Worm (Caenorhabditis elegans): ENCODE measurements around the gene ram-5.

Gene ram-5

DNA sequence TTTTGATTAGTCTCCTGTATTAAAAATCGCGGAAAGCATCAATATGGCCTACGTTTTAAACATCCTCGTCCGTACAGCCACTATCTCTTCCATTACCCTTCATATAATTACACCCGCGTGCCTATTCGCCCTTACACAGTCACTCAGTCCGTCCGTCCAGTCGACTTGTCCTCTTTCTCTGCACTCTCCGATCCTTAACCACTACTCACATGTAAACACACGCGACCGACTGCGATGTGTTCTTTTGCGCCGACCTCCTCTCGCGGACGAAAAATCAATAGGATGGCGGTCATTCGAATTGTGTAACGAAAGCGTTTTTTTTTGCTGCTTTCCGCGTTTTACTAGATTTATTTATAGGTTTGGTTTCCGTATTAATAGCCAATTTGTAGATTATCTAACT is 52.7 kb downstream of the ram-5 start, which contains the start of gene eor-2 (continued):
- peak; percentile 80 for TF ChIP-seq jun-1 (tag; optimal IDR thresholded peaks at IDR 0.05)
- TF ChIP-seq nhr-11 (tag; optimal IDR thresholded peaks at IDR 0.05): no peak
- no peak for TF ChIP-seq pqm-1 (tag; optimal IDR thresholded peaks at IDR 0.05)
- TF ChIP-seq irx-1 (tag; optimal IDR thresholded peaks at IDR 0.05): peak; percentile 23
- no peak for TF ChIP-seq aly-2 (tag; optimal IDR thresholded peaks at IDR 0.05)
- no peak for TF ChIP-seq sup-37 (GFP tag; optimal IDR thresholded peaks at IDR 0.05)
- TF ChIP-seq tlp-1 (tag; optimal IDR thresholded peaks at IDR 0.05): no peak
- peak; percentile 75 for TF ChIP-seq unc-130 (tag; optimal IDR thresholded peaks at IDR 0.05)
- peak; percentile 10 for TF ChIP-seq lin-13 (GFP tag; optimal IDR thresholded peaks at IDR 0.05)
- peak; percentile 96 for TF ChIP-seq lin-14 (GFP tag; optimal IDR thresholded peaks at IDR 0.05)
- TF ChIP-seq unc-98 (GFP tag; IDR thresholded peaks at IDR 0.05): no peak
- no peak for TF ChIP-seq unc-30 (tag; optimal IDR thresholded peaks at IDR 0.05)
- TF ChIP-seq dsc-1 (tag; optimal IDR thresholded peaks at IDR 0.05): peak; percentile 42
- peak; percentile 59 for TF ChIP-seq nhr-19 (GFP tag; conservative IDR thresholded peaks at IDR 0.05)
- peak; percentile 47 to 81 for TF ChIP-seq lin-35 (GFP tag; optimal IDR thresholded peaks at IDR 0.05)
- peak; percentile 12 for TF ChIP-seq skn-1 (tag; optimal IDR thresholded peaks at IDR 0.05)
- TF ChIP-seq dpl-1 (GFP tag; optimal IDR thresholded peaks at IDR 0.05): peak; percentile 29 to 50 (median 41)
- TF ChIP-seq nhr-90 (tag; optimal IDR thresholded peaks at IDR 0.05; ENCODE audit: poor library complexity): peak; percentile 75
- peak; percentile 69 for TF ChIP-seq snpc-4 (tag; optimal IDR thresholded peaks at IDR 0.05)
- TF ChIP-seq lir-3 (tag; optimal IDR thresholded peaks at IDR 0.05; ENCODE audit: poor library complexity): no peak
- no peak for TF ChIP-seq grh-1 (GFP tag; IDR thresholded peaks at IDR 0.05)
- peak; percentile 90 for TF ChIP-seq nhr-85 (tag)
- TF ChIP-seq swsn-7 (tag; optimal IDR thresholded peaks at IDR 0.05): peak; percentile 68
- peak; percentile 82 for TF ChIP-seq nhr-71 (tag; optimal IDR thresholded peaks at IDR 0.05)
- peak; percentile 5; the same call in 1 of the 2 replicates for TF ChIP-seq isw-1 (GFP tag; IDR thresholded peaks at IDR 0.05)
- TF ChIP-seq hpl-2 (GFP tag; optimal IDR thresholded peaks at IDR 0.05): no peak
- peak; percentile 24 to 49 for TF ChIP-seq efl-1 (optimal IDR thresholded peaks at IDR 0.05)
- peak; percentile 40 to 93 for TF ChIP-seq efl-1 (GFP tag; optimal IDR thresholded peaks at IDR 0.05 in 1 of 2)
- no peak for TF ChIP-seq hlh-4 (tag; optimal IDR thresholded peaks at IDR 0.05)
- TF ChIP-seq fkh-8 (tag; optimal IDR thresholded peaks at IDR 0.05): peak; percentile 13
- peak; percentile 66 for TF ChIP-seq tbx-2 (tag; optimal IDR thresholded peaks at IDR 0.05)
- no peak for TF ChIP-seq sox-4 (tag; optimal IDR thresholded peaks at IDR 0.05)
- no peak for TF ChIP-seq ets-5 (GFP tag; IDR thresholded peaks at IDR 0.05)
- TF ChIP-seq snu-23 (GFP tag; optimal IDR thresholded peaks at IDR 0.05): peak; percentile 83
- no peak for TF ChIP-seq mef-2 (tag; optimal IDR thresholded peaks at IDR 0.05)
- peak in 2 of 3 experiments; percentile 40 to 81 for TF ChIP-seq ceh-82 (tag; optimal IDR thresholded peaks at IDR 0.05)
- no peak for TF ChIP-seq ces-1 (GFP tag; optimal IDR thresholded peaks at IDR 0.05)
- TF ChIP-seq nhr-84 (tag; optimal IDR thresholded peaks at IDR 0.05): no peak
- TF ChIP-seq ceh-88 (GFP tag; IDR thresholded peaks at IDR 0.05): no peak
- TF ChIP-seq blmp-1 (tag; optimal IDR thresholded peaks at IDR 0.05): peak; percentile 78
- TF ChIP-seq lin-15B (tag; optimal IDR thresholded peaks at IDR 0.05): peak; percentile 4
- no peak for TF ChIP-seq nhr-76 (tag; optimal IDR thresholded peaks at IDR 0.05)
- TF ChIP-seq pag-3 (tag; optimal IDR thresholded peaks at IDR 0.05; ENCODE audit: borderline replicate concordance, insufficient read depth): no peak
- no peak for TF ChIP-seq egl-27 (tag; optimal IDR thresholded peaks at IDR 0.05)
- peak; percentile 61 for TF ChIP-seq unc-86 (tag; optimal IDR thresholded peaks at IDR 0.05)
- peak in 2 of 6 experiments; percentile 62 to 77 for TF ChIP-seq elt-3 (tag; optimal IDR thresholded peaks at IDR 0.05)
- peak; percentile 16 for TF ChIP-seq C16A3.4 (tag; optimal IDR thresholded peaks at IDR 0.05)
- no peak for TF ChIP-seq alr-1 (tag; optimal IDR thresholded peaks at IDR 0.05; ENCODE audit: borderline replicate concordance)

Data from whole organism, L1 larva.